Worm (Caenorhabditis elegans): ENCODE measurements around the gene sec-3.

- no peak for TF ChIP-seq flt-1 (GFP tag; IDR thresholded peaks at IDR 0.05)
- TF ChIP-seq tab-1 (GFP tag; IDR thresholded peaks at IDR 0.05), result no peak
- no peak for TF ChIP-seq med-1 (GFP tag; optimal IDR thresholded peaks at IDR 0.05; ENCODE audit: insufficient read depth)
Observed at ce11 chrX:3141704-3142103, 42.1 kb upstream of the sec-3 start.
